Worm (Caenorhabditis elegans) whole organism, mixed stage, embryonic: ENCODE results near the gene clec-61.
A peak's percentile ranks its signal among the peaks of the same experiment; 100 is the strongest.

ENCODE experiments used
- M03D4.4 ChIP-seq: sonication (generic microtip); optimal IDR thresholded peaks from 2 replicates; lab custom pipeline; 2017; ENCODE audit warnings: mild to moderate bottlenecking, missing genetic modification characterization, missing compliant biosample characterization
- bed-3 ChIP-seq: fragments of 200-800 bp; sonication (Bioruptor generic); optimal IDR thresholded peaks from 3 replicates; lab custom pipeline; 2018; ENCODE audit warnings: mild to moderate bottlenecking, missing genetic modification characterization, moderate library complexity, missing compliant biosample characterization
- blmp-1 ChIP-seq: fragments of 150-350 bp; optimal IDR thresholded peaks from 2 replicates; lab custom pipeline; 2014; ENCODE audit warnings: missing biosample characterization, missing genetic modification characterization
- ceh-39 ChIP-seq: fragments of 150-350 bp; optimal IDR thresholded peaks from 2 replicates; lab custom pipeline; 2014; ENCODE audit warnings: missing biosample characterization, missing genetic modification characterization
- ceh-43 ChIP-seq: fragments of 200-800 bp; sonication (Bioruptor generic); optimal IDR thresholded peaks from 2 replicates; lab custom pipeline; 2018; ENCODE audit warnings: mild to moderate bottlenecking, missing genetic modification characterization, moderate library complexity, missing compliant biosample characterization
- ceh-83 ChIP-seq: fragments of 200-800 bp; sonication (Bioruptor generic); optimal IDR thresholded peaks from 2 replicates; lab custom pipeline; 2018; ENCODE audit warnings: mild to moderate bottlenecking, missing genetic modification characterization, missing compliant biosample characterization
- ces-1 ChIP-seq: fragments of 150-350 bp; optimal IDR thresholded peaks from 2 replicates; lab custom pipeline; 2014; ENCODE audit warnings: missing biosample characterization, missing genetic modification reagents, missing genetic modification characterization
- cnd-1 ChIP-seq: fragments of 200-800 bp; sonication (Bioruptor generic); optimal IDR thresholded peaks from 2 replicates; lab custom pipeline; 2018; ENCODE audit warnings: mild to moderate bottlenecking, missing genetic modification characterization, missing compliant biosample characterization
- drap-1 ChIP-seq: fragments of 200-800 bp; sonication (Bioruptor generic); optimal IDR thresholded peaks from 3 replicates; lab custom pipeline; 2018; ENCODE audit warnings: mild to moderate bottlenecking, missing genetic modification characterization, missing compliant biosample characterization
- elt-1 ChIP-seq: sonication (generic microtip); optimal IDR thresholded peaks from 2 replicates; lab custom pipeline; 2017; ENCODE audit warnings: missing genetic modification characterization, mild to moderate bottlenecking, missing compliant biosample characterization, antibody characterized with exemption, moderate library complexity, borderline replicate concordance; ENCODE audit not compliant: insufficient read depth
- elt-3 ChIP-seq: fragments of 150-350 bp; optimal IDR thresholded peaks from 2 replicates; lab custom pipeline; 2014; ENCODE audit warnings: missing biosample characterization, missing genetic modification characterization
- flh-1 ChIP-seq: fragments of 200-800 bp; sonication (Bioruptor generic); optimal IDR thresholded peaks from 2 replicates; lab custom pipeline; 2018; ENCODE audit warnings: mild to moderate bottlenecking, missing genetic modification characterization, moderate library complexity, missing compliant biosample characterization
- ham-2 ChIP-seq: fragments of 200-800 bp; sonication (Bioruptor generic); optimal IDR thresholded peaks from 2 replicates; lab custom pipeline; 2018; ENCODE audit warnings: mild to moderate bottlenecking, missing genetic modification characterization, missing compliant biosample characterization
- hlh-1 ChIP-seq: fragments of 150-350 bp; optimal IDR thresholded peaks from 2 replicates; lab custom pipeline; 2014; ENCODE audit warnings: missing biosample characterization, missing genetic modification reagents, missing genetic modification characterization
- lin-13 ChIP-seq: fragments of 150-350 bp; optimal IDR thresholded peaks from 2 replicates; lab custom pipeline; 2014; ENCODE audit warnings: missing biosample characterization, missing genetic modification characterization
- lin-32 ChIP-seq: fragments of 200-800 bp; sonication (Bioruptor generic); optimal IDR thresholded peaks from 2 replicates; lab custom pipeline; 2018; ENCODE audit warnings: mild to moderate bottlenecking, missing genetic modification characterization, missing compliant biosample characterization
- lsy-2 ChIP-seq: fragments of 150-350 bp; optimal IDR thresholded peaks from 2 replicates; lab custom pipeline; 2014; ENCODE audit warnings: missing biosample characterization, missing genetic modification characterization
- mab-5 ChIP-seq: fragments of 150-350 bp; optimal IDR thresholded peaks from 2 replicates; lab custom pipeline; 2014; ENCODE audit warnings: missing biosample characterization, missing genetic modification characterization
- mep-1 ChIP-seq: fragments of 150-350 bp; optimal IDR thresholded peaks from 2 replicates; lab custom pipeline; 2017; ENCODE audit warnings: missing biosample characterization, missing genetic modification reagents, missing genetic modification characterization, inconsistent platforms
- mls-2 ChIP-seq: sonication (generic microtip); optimal IDR thresholded peaks from 2 replicates; lab custom pipeline; 2016; ENCODE audit warnings: mild to moderate bottlenecking, missing genetic modification characterization, moderate library complexity, missing compliant biosample characterization
- nhr-12 ChIP-seq: fragments of 150-350 bp; optimal IDR thresholded peaks from 2 replicates; lab custom pipeline; 2014; ENCODE audit warnings: missing biosample characterization, missing genetic modification characterization
- nhr-2 ChIP-seq: fragments of 150-350 bp; optimal IDR thresholded peaks from 2 replicates; lab custom pipeline; 2014; ENCODE audit warnings: missing biosample characterization, missing genetic modification characterization
- nhr-237 ChIP-seq: fragments of 150-350 bp; optimal IDR thresholded peaks from 2 replicates; lab custom pipeline; 2014; ENCODE audit warnings: missing biosample characterization, missing genetic modification characterization
- nhr-28 ChIP-seq: fragments of 150-350 bp; optimal IDR thresholded peaks from 2 replicates; lab custom pipeline; 2014; ENCODE audit warnings: missing biosample characterization, missing genetic modification characterization
- nhr-76 ChIP-seq: sonication (generic microtip); optimal IDR thresholded peaks from 2 replicates; lab custom pipeline; 2017; ENCODE audit warnings: missing biosample characterization, missing genetic modification characterization
- pha-4 ChIP-seq: fragments of 150-350 bp; optimal IDR thresholded peaks from 2 replicates; lab custom pipeline; 2018; ENCODE audit warnings: missing biosample characterization, missing genetic modification reagents, missing genetic modification characterization
- sem-2 ChIP-seq: fragments of 200-800 bp; sonication (Bioruptor generic); optimal IDR thresholded peaks from 2 replicates; lab custom pipeline; 2018; ENCODE audit warnings: mild to moderate bottlenecking, missing genetic modification characterization, missing compliant biosample characterization
- snpc-4 ChIP-seq: fragments of 150-350 bp; optimal IDR thresholded peaks from 2 replicates; lab custom pipeline; 2014; ENCODE audit warnings: missing biosample characterization, missing genetic modification characterization
- sptf-1 ChIP-seq: sonication (generic microtip); optimal IDR thresholded peaks from 2 replicates; lab custom pipeline; 2017; ENCODE audit warnings: mild to moderate bottlenecking, missing genetic modification characterization, moderate library complexity, missing compliant biosample characterization
- tbx-8 ChIP-seq: fragments of 200-800 bp; sonication (Bioruptor generic); optimal IDR thresholded peaks from 2 replicates; lab custom pipeline; 2018; ENCODE audit warnings: mild to moderate bottlenecking, missing genetic modification characterization, moderate library complexity, missing compliant biosample characterization
- unc-120 ChIP-seq: sonication (generic microtip); optimal IDR thresholded peaks from 2 replicates; lab custom pipeline; 2017; ENCODE audit warnings: missing genetic modification characterization, missing compliant biosample characterization; ENCODE audit not compliant: poor library complexity, severe bottlenecking
- unc-39 ChIP-seq: fragments of 150-350 bp; optimal IDR thresholded peaks from 2 replicates; lab custom pipeline; 2014; ENCODE audit warnings: missing biosample characterization, missing genetic modification characterization
- unc-62 ChIP-seq: fragments of 150-350 bp; optimal IDR thresholded peaks from 2 replicates; lab custom pipeline; 2014; ENCODE audit warnings: missing biosample characterization, missing genetic modification reagents, missing genetic modification characterization
- zip-8 ChIP-seq: fragments of 150-350 bp; optimal IDR thresholded peaks from 2 replicates; lab custom pipeline; 2014; ENCODE audit warnings: missing biosample characterization, missing genetic modification characterization
- ztf-11 ChIP-seq: fragments of 150-350 bp; optimal IDR thresholded peaks from 2 replicates; lab custom pipeline; 2014; ENCODE audit warnings: missing biosample characterization, missing genetic modification characterization

clec-61 gene

DNA sequence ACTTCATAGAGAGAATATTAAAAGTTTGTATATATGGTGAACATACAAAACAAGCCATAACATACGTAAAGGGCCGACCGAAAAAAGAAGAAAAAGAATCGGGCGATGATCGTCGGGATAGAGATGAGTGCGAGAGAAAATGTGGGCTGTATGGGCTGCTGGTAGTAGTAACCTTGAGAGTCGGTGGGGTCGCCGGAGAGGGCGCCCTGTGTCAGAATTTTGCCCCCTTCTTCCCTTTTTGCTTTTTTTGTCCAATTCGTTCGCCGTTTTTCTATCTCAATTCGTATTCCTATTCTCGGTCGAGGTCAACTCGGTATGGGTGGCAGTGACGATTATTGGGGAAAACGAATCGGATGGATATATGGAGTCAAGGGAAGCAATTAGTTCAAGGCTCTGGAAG, 15.6 kb upstream of the clec-61 start:
- TF ChIP-seq flh-1 (GFP tag; lab: Kevin White, UChicago) (no peak), ham-2 (GFP tag; lab: Kevin White, UChicago) (no peak), unc-39 (tag; lab: Kevin White, UChicago) (no peak), elt-3 (tag; lab: Kevin White, UChicago) (no peak), mep-1 (tag; lab: Kevin White, UChicago) (no peak), unc-120 (no peak)

DNA sequence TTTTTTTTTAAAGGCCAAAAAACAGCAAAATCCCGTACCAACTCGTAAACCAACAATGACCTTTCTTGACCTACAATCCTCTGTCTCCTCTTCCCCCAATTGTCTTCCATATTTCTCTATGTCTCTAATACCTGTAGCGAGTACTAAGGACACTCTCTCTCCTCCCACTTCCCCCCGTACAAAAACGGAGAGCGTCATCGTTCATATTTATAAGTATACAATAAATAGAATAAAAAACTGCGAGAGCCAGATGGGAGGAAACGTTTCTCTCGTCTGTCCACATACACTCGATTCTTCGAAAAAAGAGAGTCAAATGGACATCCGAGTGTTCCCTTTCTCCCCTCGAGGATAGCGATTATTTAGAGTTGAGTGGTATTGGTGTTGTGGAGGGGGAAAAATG, 14.4 kb upstream of the clec-61 start:
- no peak for TF ChIP-seq lin-32
- no peak for TF ChIP-seq ces-1 (GFP tag; lab: Kevin White, UChicago)
- TF ChIP-seq lin-13, result no peak
- TF ChIP-seq tbx-8, result no peak
- no peak for TF ChIP-seq nhr-28 (tag; lab: Kevin White, UChicago)
- no peak for TF ChIP-seq ham-2 (GFP tag; lab: Kevin White, UChicago)
- peak; percentile 23 for TF ChIP-seq cnd-1
- TF ChIP-seq ceh-43 (GFP tag; lab: Kevin White, UChicago), result no peak
- no peak for TF ChIP-seq blmp-1 (tag; lab: Kevin White, UChicago)
- no peak for TF ChIP-seq flh-1 (GFP tag; lab: Kevin White, UChicago)
- no peak for TF ChIP-seq unc-39 (tag; lab: Kevin White, UChicago)
- TF ChIP-seq elt-3 (tag; lab: Kevin White, UChicago), result no peak
- no peak for TF ChIP-seq nhr-237 (tag; lab: Kevin White, UChicago)
- no peak for TF ChIP-seq nhr-12
- no peak for TF ChIP-seq ceh-39 (tag; lab: Kevin White, UChicago)
- no peak for TF ChIP-seq mab-5 (tag; lab: Kevin White, UChicago)
- no peak for TF ChIP-seq mls-2 (tag; lab: Kevin White, UChicago)
- TF ChIP-seq ceh-83 (GFP tag; lab: Kevin White, UChicago), result no peak
- TF ChIP-seq mep-1 (tag; lab: Kevin White, UChicago), result peak; percentile 17
- no peak for TF ChIP-seq hlh-1 (tag; lab: Kevin White, UChicago)
- TF ChIP-seq zip-8 (tag; lab: Kevin White, UChicago), result no peak
- TF ChIP-seq unc-120, result no peak
- TF ChIP-seq nhr-2 (tag; lab: Kevin White, UChicago), result peak; percentile 83

DNA sequence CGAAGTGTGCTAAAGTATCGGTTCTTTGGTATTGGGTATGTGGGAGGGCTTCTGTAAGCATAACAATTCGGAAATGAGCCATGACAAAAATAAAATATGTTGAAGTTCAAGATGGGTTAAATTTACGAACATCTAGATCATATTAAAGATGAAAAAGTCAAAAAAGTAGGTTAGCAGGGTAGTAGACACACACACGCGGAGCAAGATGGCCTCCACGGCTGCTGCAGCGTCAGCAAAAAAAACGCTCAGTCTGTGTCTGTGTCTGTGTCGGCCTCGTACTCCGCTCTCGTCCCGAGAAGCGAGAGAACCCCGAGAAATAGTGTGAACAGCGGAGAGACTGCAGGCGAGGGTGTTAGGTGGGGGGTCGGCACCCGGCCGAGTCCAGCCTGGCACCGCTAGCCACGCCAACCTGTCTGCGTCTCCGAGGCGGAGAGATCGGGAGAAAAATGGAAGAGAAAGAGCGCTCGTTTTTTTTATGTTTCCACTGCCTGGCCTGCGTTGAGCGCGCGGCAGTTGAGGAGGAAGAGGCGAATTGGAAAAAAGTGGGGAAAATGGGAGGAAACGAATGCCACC, 12.2 kb upstream of the clec-61 start, which contains the start of gene myrf-1:
TSS of gene myrf-1 (minus strand) at position 51 of the 573 bp plus-strand sequence.
- TF ChIP-seq nhr-12 (no peak), ces-1 (GFP tag; lab: Kevin White, UChicago) (peak; percentile 58), cnd-1 (peak; percentile 61), mls-2 (tag; lab: Kevin White, UChicago) (peak; percentile 68), ham-2 (GFP tag; lab: Kevin White, UChicago) (peak; percentile 94), ceh-83 (GFP tag; lab: Kevin White, UChicago) (no peak), lin-32 (no peak), unc-62 (GFP tag; lab: Kevin White, UChicago) (peak; percentile 39), unc-120 (peak; percentile 73), unc-39 (tag; lab: Kevin White, UChicago) (no peak), ztf-11 (tag; lab: Kevin White, UChicago) (peak; percentile 76), nhr-2 (tag; lab: Kevin White, UChicago) (peak; percentile 46), zip-8 (tag; lab: Kevin White, UChicago) (no peak), pha-4 (peak; percentile 44), hlh-1 (tag; lab: Kevin White, UChicago) (peak; percentile 33), mep-1 (tag; lab: Kevin White, UChicago) (peak; percentile 81), M03D4.4 (tag; lab: Kevin White, UChicago) (peak; percentile 48), drap-1 (GFP tag; lab: Kevin White, UChicago) (peak; percentile 65), tbx-8 (no peak), sptf-1 (tag; lab: Kevin White, UChicago) (peak; percentile 74), ceh-39 (tag; lab: Kevin White, UChicago) (no peak), lsy-2 (tag; lab: Kevin White, UChicago) (peak; percentile 33)

DNA sequence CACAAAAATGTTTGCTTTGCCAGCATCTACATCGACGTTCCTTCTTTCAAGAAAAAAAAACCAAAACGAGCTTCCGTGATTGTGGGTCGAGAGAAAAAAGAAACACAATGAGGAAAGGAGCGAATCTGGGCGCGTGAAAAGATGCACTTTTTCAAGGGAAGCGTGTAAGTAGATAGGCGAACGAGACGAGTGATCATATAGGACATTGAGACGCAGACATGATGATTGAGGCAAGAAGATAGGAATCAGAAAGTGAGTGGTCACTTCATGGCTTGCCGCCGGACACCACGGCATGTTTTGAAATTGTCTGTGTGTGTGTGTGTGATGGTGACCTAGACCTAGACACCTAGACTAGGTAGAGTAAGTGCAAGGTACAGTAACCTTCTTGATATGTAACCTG, 11.2 kb upstream of the clec-61 start:
- no peak for TF ChIP-seq snpc-4 (tag; lab: Kevin White, UChicago)
- TF ChIP-seq nhr-2 (tag; lab: Kevin White, UChicago), result no peak
- no peak for TF ChIP-seq M03D4.4 (tag; lab: Kevin White, UChicago)
- no peak for TF ChIP-seq lsy-2 (tag; lab: Kevin White, UChicago)
- peak; percentile 65 for TF ChIP-seq elt-1 (tag; lab: Kevin White, UChicago)
- TF ChIP-seq hlh-1 (tag; lab: Kevin White, UChicago), result no peak
- peak; percentile 3 for TF ChIP-seq blmp-1 (tag; lab: Kevin White, UChicago)
- TF ChIP-seq drap-1 (GFP tag; lab: Kevin White, UChicago), result no peak
- no peak for TF ChIP-seq bed-3 (GFP tag; lab: Kevin White, UChicago)
- TF ChIP-seq sem-2 (GFP tag; lab: Kevin White, UChicago), result no peak
- TF ChIP-seq ztf-11 (tag; lab: Kevin White, UChicago), result no peak
- no peak for TF ChIP-seq pha-4
- TF ChIP-seq ceh-83 (GFP tag; lab: Kevin White, UChicago), result no peak
- TF ChIP-seq nhr-28 (tag; lab: Kevin White, UChicago), result no peak
- no peak for TF ChIP-seq lin-13
- no peak for TF ChIP-seq lin-32
- TF ChIP-seq mls-2 (tag; lab: Kevin White, UChicago), result no peak
- TF ChIP-seq mab-5 (tag; lab: Kevin White, UChicago), result no peak
- peak; percentile 57 for TF ChIP-seq unc-62 (GFP tag; lab: Kevin White, UChicago)
- no peak for TF ChIP-seq ceh-43 (GFP tag; lab: Kevin White, UChicago)
- no peak for TF ChIP-seq nhr-12
- no peak for TF ChIP-seq zip-8 (tag; lab: Kevin White, UChicago)
- TF ChIP-seq tbx-8, result no peak
- no peak for TF ChIP-seq cnd-1
- TF ChIP-seq mep-1 (tag; lab: Kevin White, UChicago), result no peak
- no peak for TF ChIP-seq nhr-76 (tag; lab: Kevin White, UChicago)
- TF ChIP-seq nhr-237 (tag; lab: Kevin White, UChicago), result no peak
- no peak for TF ChIP-seq unc-120
- TF ChIP-seq ces-1 (GFP tag; lab: Kevin White, UChicago), result peak; percentile 37
- TF ChIP-seq unc-39 (tag; lab: Kevin White, UChicago), result no peak
- TF ChIP-seq sptf-1 (tag; lab: Kevin White, UChicago), result no peak
- no peak for TF ChIP-seq flh-1 (GFP tag; lab: Kevin White, UChicago)
- no peak for TF ChIP-seq elt-3 (tag; lab: Kevin White, UChicago)
- peak; percentile 27 for TF ChIP-seq ham-2 (GFP tag; lab: Kevin White, UChicago)
- TF ChIP-seq ceh-39 (tag; lab: Kevin White, UChicago), result no peak
